Fruit fly (Drosophila melanogaster) whole organism, embryonic: ENCODE measurements around the gene CG31103.

Experiments
- Adf1 ChIP-seq: fragments of 200-800 bp; sonication (Bioruptor generic); IDR thresholded peaks from 2 replicates; pipeline ENCODE4 v1.3.6; 2022; ENCODE audit warnings: missing biosample characterization, missing genetic modification characterization
- BtbVII ChIP-seq: fragments of 200-800 bp; sonication (Bioruptor generic); optimal IDR thresholded peaks from 3 replicates; lab custom pipeline; 2017; ENCODE audit warnings: missing biosample characterization, mild to moderate bottlenecking, missing genetic modification characterization
- CG10209 ChIP-seq: fragments of 200-800 bp; sonication (Bioruptor generic); optimal IDR thresholded peaks from 3 replicates; lab custom pipeline; 2017; ENCODE audit warnings: missing biosample characterization, mild to moderate bottlenecking, missing genetic modification characterization, missing genetic modification reagents
- CG10321 ChIP-seq: fragments of 200-800 bp; sonication (Bioruptor generic); IDR thresholded peaks from 2 replicates; pipeline ENCODE4 v1.3.6; 2022; ENCODE audit warnings: missing biosample characterization, missing genetic modification characterization
- CG11456 ChIP-seq: fragments of 200-800 bp; sonication (Bioruptor generic); IDR thresholded peaks from 3 replicates; pipeline ENCODE4 v1.3.6; 2022; ENCODE audit warnings: missing biosample characterization, missing genetic modification characterization
- CG13287 ChIP-seq: fragments of 200-800 bp; sonication (Bioruptor generic); IDR thresholded peaks from 2 replicates; pipeline ENCODE4 v1.3.6; 2022; ENCODE audit warnings: missing biosample characterization, missing genetic modification characterization; ENCODE audit not compliant: partially characterized antibody
- CG14860 ChIP-seq: fragments of 200-800 bp; sonication (Bioruptor generic); IDR thresholded peaks from 3 replicates; pipeline ENCODE4 v1.3.6; 2022; ENCODE audit warnings: missing biosample characterization, missing genetic modification characterization; ENCODE audit not compliant: partially characterized antibody
- CG15011 ChIP-seq: fragments of 200-800 bp; sonication (Bioruptor generic); optimal IDR thresholded peaks from 3 replicates; lab custom pipeline; 2018; ENCODE audit warnings: missing biosample characterization, mild to moderate bottlenecking, missing genetic modification characterization
- CG1529 ChIP-seq: fragments of 200-800 bp; sonication (Bioruptor generic); optimal IDR thresholded peaks from 3 replicates; lab custom pipeline; 2018; ENCODE audit warnings: missing biosample characterization, missing genetic modification characterization
- CG1602 ChIP-seq: fragments of 200-800 bp; sonication (Bioruptor generic); optimal IDR thresholded peaks from 3 replicates; lab custom pipeline; 2016; ENCODE audit warnings: missing biosample characterization, missing genetic modification characterization
- CG1647 ChIP-seq: fragments of 200-800 bp; sonication (Bioruptor generic); optimal IDR thresholded peaks from 3 replicates; lab custom pipeline; 2016; ENCODE audit warnings: missing biosample characterization, missing genetic modification characterization
- CG16815 ChIP-seq: fragments of 200-800 bp; sonication (Bioruptor generic); optimal IDR thresholded peaks from 3 replicates; lab custom pipeline; 2017; ENCODE audit warnings: missing biosample characterization, mild to moderate bottlenecking, missing genetic modification characterization
- CG17829 ChIP-seq: fragments of 200-800 bp; optimal IDR thresholded peaks from 2 replicates; lab custom pipeline; 2019; ENCODE audit warnings: missing biosample characterization, mild to moderate bottlenecking, missing genetic modification characterization, moderate library complexity
- CG1832 ChIP-seq: fragments of 200-800 bp; sonication (Bioruptor generic); optimal IDR thresholded peaks from 2 replicates; lab custom pipeline; 2017; ENCODE audit warnings: missing biosample characterization, mild to moderate bottlenecking, missing genetic modification characterization, inconsistent platforms
- CG2678 ChIP-seq: fragments of 200-800 bp; sonication (Bioruptor generic); optimal IDR thresholded peaks from 3 replicates; lab custom pipeline; 2019; ENCODE audit warnings: missing biosample characterization, mild to moderate bottlenecking, missing genetic modification characterization, moderate library complexity
- CG3065 ChIP-seq: fragments of 200-800 bp; sonication (Bioruptor generic); optimal IDR thresholded peaks from 2 replicates; lab custom pipeline; 2016; ENCODE audit warnings: missing biosample characterization, missing genetic modification characterization
- CG32532 ChIP-seq: fragments of 200-800 bp; sonication (Bioruptor generic); IDR thresholded peaks from 2 replicates; pipeline ENCODE4 v1.3.6; 2022; ENCODE audit warnings: missing biosample characterization, missing genetic modification characterization
- CG33557 ChIP-seq: fragments of 200-800 bp; sonication (Bioruptor generic); optimal IDR thresholded peaks from 2 replicates; lab custom pipeline; 2019; ENCODE audit warnings: missing biosample characterization, mild to moderate bottlenecking, missing genetic modification characterization, moderate library complexity
- CG3726 ChIP-seq: fragments of 200-800 bp; sonication (Bioruptor generic); IDR thresholded peaks from 3 replicates; pipeline ENCODE4, ENCODE4 v1.3.6; 2022; ENCODE audit warnings: missing biosample characterization, missing genetic modification characterization
- CG5180 ChIP-seq: fragments of 200-800 bp; sonication (Bioruptor generic); optimal IDR thresholded peaks from 3 replicates; lab custom pipeline; 2017; ENCODE audit warnings: missing biosample characterization, missing genetic modification characterization, mild to moderate bottlenecking, moderate library complexity, missing genetic modification reagents
- CG6791 ChIP-seq: fragments of 200-800 bp; sonication (Bioruptor generic); IDR thresholded peaks from 3 replicates; pipeline ENCODE4 v1.3.6; 2022; ENCODE audit warnings: missing biosample characterization, missing genetic modification characterization; ENCODE audit not compliant: partially characterized antibody
- CG7839 ChIP-seq: fragments of 200-800 bp; sonication (Bioruptor generic); optimal IDR thresholded peaks from 3 replicates; lab custom pipeline; 2018; ENCODE audit warnings: missing biosample characterization, mild to moderate bottlenecking, missing genetic modification characterization, moderate library complexity
- CG8944 ChIP-seq: fragments of 200-800 bp; sonication (Bioruptor generic); optimal IDR thresholded peaks from 3 replicates; lab custom pipeline; 2016; ENCODE audit warnings: missing biosample characterization, missing genetic modification characterization
- CTCF ChIP-seq: fragments of 200-800 bp; sonication (Bioruptor generic); optimal IDR thresholded peaks from 2 replicates; lab custom pipeline; 2017; ENCODE audit warnings: missing biosample characterization, mild to moderate bottlenecking, missing genetic modification characterization, moderate library complexity
- CrebB ChIP-seq: fragments of 200-800 bp; sonication (Bioruptor generic); optimal IDR thresholded peaks from 3 replicates; lab custom pipeline; 2018; ENCODE audit warnings: missing biosample characterization, mild to moderate bottlenecking, missing genetic modification characterization
- Dip2 ChIP-seq: fragments of 200-800 bp; sonication (Bioruptor generic); IDR thresholded peaks from 2 replicates; pipeline ENCODE4 v1.3.6; 2022; ENCODE audit warnings: missing biosample characterization, missing genetic modification characterization
- Drgx ChIP-seq: fragments of 200-800 bp; sonication (Bioruptor generic); IDR thresholded peaks from 2 replicates; pipeline ENCODE4 v1.3.6; 2022; ENCODE audit warnings: missing biosample characterization, missing genetic modification characterization
- E2f1 ChIP-seq: fragments of 200-800 bp; sonication (Bioruptor generic); IDR thresholded peaks from 2 replicates; pipeline ENCODE4 v1.3.6; 2022; ENCODE audit warnings: missing biosample characterization, missing genetic modification characterization
- Elba2 ChIP-seq: fragments of 200-800 bp; sonication (Bioruptor generic); optimal IDR thresholded peaks from 3 replicates; lab custom pipeline; 2016; ENCODE audit warnings: missing biosample characterization, missing genetic modification characterization
- HLHmδ ChIP-seq: fragments of 200-800 bp; sonication (Bioruptor generic); optimal IDR thresholded peaks from 2 replicates; lab custom pipeline; 2018; ENCODE audit warnings: missing biosample characterization, mild to moderate bottlenecking, missing genetic modification characterization, moderate library complexity
- Lpt ChIP-seq: fragments of >200 bp; optimal IDR thresholded peaks from 2 replicates; lab custom pipeline; 2018; ENCODE audit warnings: missing biosample characterization, missing genetic modification characterization
- Ptx1 ChIP-seq: fragments of 200-800 bp; sonication (Bioruptor generic); IDR thresholded peaks from 2 replicates; pipeline ENCODE4 v1.3.6; 2022; ENCODE audit warnings: missing biosample characterization, missing genetic modification characterization
- Sin3A ChIP-seq: fragments of >200 bp; optimal IDR thresholded peaks from 2 replicates; lab custom pipeline; 2018
- Six4 ChIP-seq: fragments of 200-800 bp; sonication (Bioruptor generic); optimal IDR thresholded peaks from 2 replicates; lab custom pipeline; 2016; ENCODE audit warnings: missing biosample characterization, missing genetic modification characterization
- Sox102F ChIP-seq: fragments of 200-800 bp; sonication (Bioruptor generic); optimal IDR thresholded peaks from 2 replicates; lab custom pipeline; 2018; ENCODE audit warnings: missing biosample characterization, mild to moderate bottlenecking, missing genetic modification characterization, moderate library complexity
- Usf ChIP-seq: fragments of 200-800 bp; sonication (Bioruptor generic); optimal IDR thresholded peaks from 2 replicates; lab custom pipeline; 2017; ENCODE audit warnings: missing genotype, missing biosample characterization, missing genetic modification characterization
- ab ChIP-seq: fragments of 200-800 bp; sonication (Bioruptor generic); optimal IDR thresholded peaks from 2 replicates; lab custom pipeline; 2016; ENCODE audit warnings: missing biosample characterization, missing genetic modification characterization
- dan ChIP-seq: fragments of 200-800 bp; sonication (Bioruptor generic); IDR thresholded peaks from 2 replicates; pipeline ENCODE4 v1.3.6; 2022; ENCODE audit warnings: missing biosample characterization, missing genetic modification characterization
- ftz-f1 ChIP-seq: fragments of 200-800 bp; sonication (Bioruptor generic); optimal IDR thresholded peaks from 2 replicates; lab custom pipeline; 2016; ENCODE audit warnings: missing biosample characterization, missing genetic modification characterization
- ind ChIP-seq: fragments of 200-800 bp; sonication (Bioruptor generic); optimal IDR thresholded peaks from 3 replicates; lab custom pipeline; 2016; ENCODE audit warnings: missing biosample characterization, missing genetic modification characterization
- kay ChIP-seq: fragments of 200-800 bp; sonication (Bioruptor generic); optimal IDR thresholded peaks from 2 replicates; lab custom pipeline; 2016; ENCODE audit warnings: missing biosample characterization, missing genetic modification characterization
- lov ChIP-seq, 2 experiments: fragments of 200-800 bp in 1 of 2; fragments of >200 bp in 1 of 2; sonication (Bioruptor generic) in 1 of 2; IDR thresholded peaks in 1 of 2; optimal IDR thresholded peaks in 1 of 2; 2 replicates in 1 of 2; 3 replicates in 1 of 2; pipeline versions ENCODE4 v1.3.6 to Lab custom; 2017 to 2022; ENCODE audit warnings: missing biosample characterization in 1 of 2, missing genetic modification characterization in 1 of 2
- odd ChIP-seq: fragments of 200-800 bp; sonication (Bioruptor generic); optimal IDR thresholded peaks from 2 replicates; lab custom pipeline; 2017; ENCODE audit warnings: missing biosample characterization, mild to moderate bottlenecking, missing genetic modification characterization
- org-1 ChIP-seq: fragments of 200-800 bp; sonication (Bioruptor generic); optimal IDR thresholded peaks from 2 replicates; lab custom pipeline; 2017; ENCODE audit warnings: missing biosample characterization, missing genetic modification characterization
- phol ChIP-seq: fragments of 200-800 bp; sonication (Bioruptor generic); optimal IDR thresholded peaks from 3 replicates; lab custom pipeline; 2018; ENCODE audit warnings: missing biosample characterization, mild to moderate bottlenecking, missing genetic modification characterization, moderate library complexity
- sc ChIP-seq, 3 experiments: fragments of >200 bp in 2 of 3; fragments of 200-800 bp in 1 of 3; sonication (Bioruptor generic) in 1 of 3; optimal IDR thresholded peaks; 2 replicates in 2 of 3; 3 replicates in 1 of 3; lab custom pipeline; 2017; ENCODE audit warnings: mild to moderate bottlenecking in 1 of 3, missing biosample characterization in 1 of 3, missing genetic modification characterization in 1 of 3, missing genetic modification reagents in 1 of 3
- sd ChIP-seq: fragments of 200-800 bp; sonication (Bioruptor generic); optimal IDR thresholded peaks from 3 replicates; lab custom pipeline; 2018; ENCODE audit warnings: missing biosample characterization, mild to moderate bottlenecking, missing genetic modification characterization, moderate library complexity
- sim ChIP-seq: fragments of 200-800 bp; sonication (Bioruptor generic); IDR thresholded peaks from 2 replicates; pipeline ENCODE4 v1.3.6; 2022; ENCODE audit warnings: missing biosample characterization, missing genetic modification characterization
- so ChIP-seq: fragments of 200-800 bp; sonication (Bioruptor generic); IDR thresholded peaks from 3 replicates; pipeline ENCODE4 v1.3.6; 2022; ENCODE audit warnings: missing biosample characterization, missing genetic modification characterization
- tx ChIP-seq: fragments of 200-800 bp; sonication (Bioruptor generic); optimal IDR thresholded peaks from 2 replicates; lab custom pipeline; 2016; ENCODE audit warnings: missing biosample characterization, missing genetic modification characterization
- zen ChIP-seq: fragments of 200-800 bp; sonication (Bioruptor generic); optimal IDR thresholded peaks from 3 replicates; lab custom pipeline; 2018; ENCODE audit warnings: missing biosample characterization, mild to moderate bottlenecking, missing genetic modification characterization, moderate library complexity

CG31103 gene

DNA sequence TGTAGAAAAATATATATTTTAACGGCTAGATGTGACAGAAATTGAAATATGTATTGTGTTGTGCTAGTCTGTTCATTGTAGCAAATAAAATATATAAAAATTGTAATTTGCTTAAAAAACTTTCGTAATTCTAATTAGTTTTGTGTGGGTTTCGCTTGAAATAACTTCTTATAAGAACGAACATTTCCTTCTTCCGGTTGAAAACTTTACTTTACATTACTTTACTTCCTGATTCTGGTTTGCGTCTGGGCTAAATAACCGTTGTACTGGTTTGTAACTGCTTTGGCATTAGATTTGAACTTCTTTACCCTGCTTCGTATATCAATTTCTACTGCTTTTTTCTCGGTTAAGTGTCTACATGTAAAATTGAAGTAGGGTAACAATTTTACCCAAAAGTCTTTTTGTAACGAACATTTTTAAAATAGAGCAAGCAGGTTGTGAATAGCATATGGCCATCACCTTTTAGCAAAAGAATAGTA lies 25.4 kb upstream of the CG31103 start, which contains the start of gene lobo (continued):
- TF ChIP-seq sc (optimal IDR thresholded peaks at IDR 0.05; lab: Kevin White, UChicago) (no peak), sc (GFP tag; optimal IDR thresholded peaks at IDR 0.05; lab: Kevin White, UChicago) (peak; percentile 35), tx (GFP tag; lab: Kevin White, UChicago) (peak; percentile 38), CG13287 (GFP tag; lab: Robert Waterston, UW) (peak; percentile 34; the same call in 1 of the 2 replicates), org-1 (GFP tag; lab: Kevin White, UChicago) (no peak), CG3065 (GFP tag; lab: Kevin White, UChicago) (peak; percentile 22), CrebB (peak; percentile 73), sim (no peak), CG10321 (GFP tag; lab: Robert Waterston, UW) (peak; percentile 44; the same call in 1 of the 2 replicates), CG1832 (no peak), CG11456 (GFP tag; lab: Robert Waterston, UW) (no peak; the same call in 2 of the 3 replicates), Dip2 (GFP tag; lab: Robert Waterston, UW) (no peak), ab (GFP tag; lab: Kevin White, UChicago) (no peak), HLHmδ (no peak), lov (optimal IDR thresholded peaks at IDR 0.05; lab: Kevin White, UChicago) (no peak), lov (GFP tag; IDR thresholded peaks at IDR 0.05; lab: Robert Waterston, UW) (0 out of 3 replicates have a peak, but pooled peaks have one; percentile 65), ind (peak; percentile 13), Adf1 (peak; percentile 48), CG14860 (GFP tag; lab: Robert Waterston, UW) (no peak), CG6791 (no peak), CG1529 (GFP tag; lab: Kevin White, UChicago) (peak; percentile 47), Usf (GFP tag; lab: Kevin White, UChicago) (peak; percentile 28), Ptx1 (GFP tag; lab: Robert Waterston, UW) (peak; percentile 42; the same call in 1 of the 2 replicates), CG15011 (GFP tag; lab: Kevin White, UChicago) (no peak), BtbVII (GFP tag; lab: Kevin White, UChicago) (no peak), odd (GFP tag; lab: Kevin White, UChicago) (no peak), CG5180 (GFP tag; lab: Kevin White, UChicago) (peak; percentile 35), CG10209 (GFP tag; lab: Kevin White, UChicago) (peak; percentile 59), phol (peak; percentile 75), dan (GFP tag; lab: Robert Waterston, UW) (no peak), CG7839 (tag; lab: Kevin White, UChicago) (peak; percentile 50), Sox102F (GFP tag; lab: Kevin White, UChicago) (no peak), CG32532 (GFP tag; lab: Robert Waterston, UW) (peak; percentile 50; the same call in 1 of the 2 replicates), CTCF (GFP tag; lab: Kevin White, UChicago) (peak; percentile 86), kay (GFP tag; lab: Kevin White, UChicago) (peak; percentile 9), sd (tag; lab: Kevin White, UChicago) (no peak), Lpt (GFP tag; lab: Kevin White, UChicago) (no peak), so (GFP tag; lab: Robert Waterston, UW) (peak; percentile 36; the same call in 1 of the 3 replicates), ftz-f1 (peak; percentile 10), CG1647 (GFP tag; lab: Kevin White, UChicago) (no peak), CG3726 (GFP tag; lab: Robert Waterston, UW) (no peak), Elba2 (GFP tag; lab: Kevin White, UChicago) (no peak), CG2678 (tag; lab: Kevin White, UChicago) (no peak), Drgx (no peak), CG16815 (GFP tag; lab: Kevin White, UChicago) (peak; percentile 31), CG8944 (GFP tag; lab: Kevin White, UChicago) (no peak), CG17829 (tag; lab: Kevin White, UChicago) (peak; percentile 61), zen (tag; lab: Kevin White, UChicago) (peak; percentile 83), E2f1 (GFP tag; lab: Robert Waterston, UW) (no peak), Six4 (GFP tag; lab: Kevin White, UChicago) (peak; percentile 15), CG1602 (GFP tag; lab: Kevin White, UChicago) (no peak), Sin3A (lab: Kevin White, UChicago) (no peak), CG33557 (GFP tag; lab: Kevin White, UChicago) (peak; percentile 64)
